Worm (Caenorhabditis elegans) whole organism, L4/young adult: ENCODE results near the gene K08E3.2.

ENCODE experiments used
- dao-5 ChIP-seq: sonication (generic microtip); optimal IDR thresholded peaks from 2 replicates; lab custom pipeline; 2016; ENCODE audit warnings: missing genotype, missing genetic modification characterization, moderate library complexity, missing compliant biosample characterization
- him-1 ChIP-seq: sonication (generic microtip); optimal IDR thresholded peaks from 2 replicates; lab custom pipeline; 2016; ENCODE audit warnings: missing genotype, missing genetic modification reagents, missing genetic modification characterization, missing compliant biosample characterization

DNA sequence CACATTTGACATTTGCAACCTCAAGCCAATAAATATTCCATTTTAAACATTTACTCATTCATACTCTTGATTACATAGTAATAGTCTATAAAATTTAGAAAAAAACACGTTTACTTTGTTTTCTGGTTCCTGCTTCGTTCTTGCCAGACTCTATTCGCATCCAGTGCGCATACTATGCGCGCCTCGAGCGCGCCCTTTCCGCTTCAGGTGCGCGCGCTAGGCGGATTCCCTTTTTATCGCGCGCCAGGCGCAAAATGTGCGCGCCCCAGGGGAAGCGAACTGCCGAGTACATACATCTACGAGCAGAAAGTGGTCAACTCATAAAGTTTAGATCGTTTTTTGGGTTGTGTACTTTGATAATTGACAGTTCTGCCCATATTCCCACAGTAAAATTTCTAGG is 7.1 kb downstream of the K08E3.2 start:
- TF ChIP-seq him-1 (tag; lab: Kevin White, UChicago) (no peak), dao-5 (tag; lab: Kevin White, UChicago) (no peak)
